Worm (Caenorhabditis elegans): Measurements from ENCODE around the gene F49E12.10.

Gene F49E12.10

DNA sequence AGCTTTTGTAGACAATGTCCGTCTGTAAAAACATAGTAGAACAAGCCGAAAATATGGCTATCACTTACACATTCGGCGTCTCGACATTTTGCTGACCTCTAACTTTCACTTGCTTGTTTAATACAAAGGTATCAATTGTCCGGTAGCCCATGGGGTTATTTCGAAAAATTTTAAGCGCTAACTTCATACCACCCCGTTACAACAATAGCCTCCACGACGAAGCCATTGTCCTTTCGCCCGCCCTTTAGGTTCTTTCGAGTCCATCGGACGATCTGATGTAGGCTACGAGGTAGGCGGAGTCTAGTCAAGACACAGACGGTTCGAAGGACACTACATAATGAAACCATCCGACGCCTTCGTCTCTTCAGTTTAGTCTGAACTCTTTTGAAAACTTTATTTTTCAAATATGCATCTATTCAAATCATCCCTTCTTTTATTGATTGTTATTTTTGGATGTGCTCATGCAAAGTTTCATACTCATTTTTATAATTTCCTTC, 48.0 kb downstream of the F49E12.10 start, which contains the start of gene lips-10:
lips-10 (plus strand) TSS at position 378 of the 497 bp plus-strand sequence.
- TF ChIP-seq him-1 (tag; optimal IDR thresholded peaks at IDR 0.05): no peak
- no peak for TF ChIP-seq dao-5 (tag; optimal IDR thresholded peaks at IDR 0.05)

DNA sequence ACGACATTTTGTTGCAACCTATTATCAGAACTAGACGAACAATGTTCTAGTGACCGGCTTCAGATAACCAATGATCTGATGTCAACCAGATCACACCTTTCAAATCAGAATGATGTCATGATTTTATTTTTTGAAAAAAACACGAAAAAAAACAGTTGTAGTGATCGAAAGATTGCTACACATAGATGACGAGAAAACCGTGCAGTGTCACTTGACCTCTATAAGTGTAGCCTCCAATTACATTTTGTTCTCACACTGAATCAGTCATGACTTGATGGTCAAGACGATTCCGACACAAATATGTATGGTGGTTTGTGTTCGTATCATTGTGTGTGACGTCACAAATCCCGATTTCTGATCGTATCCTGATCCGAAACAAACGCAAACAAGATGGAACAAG, 49.2 kb downstream of the F49E12.10 start:
- no peak for TF ChIP-seq W03F9.2 (tag; optimal IDR thresholded peaks at IDR 0.05)

ce11 chrII:8440792-8441191, 49.9 kb downstream of the F49E12.10 start:
- TF ChIP-seq dao-5 (tag; optimal IDR thresholded peaks at IDR 0.05): no peak
- TF ChIP-seq him-1 (tag; optimal IDR thresholded peaks at IDR 0.05): no peak
- no peak for TF ChIP-seq W03F9.2 (tag; optimal IDR thresholded peaks at IDR 0.05)

DNA sequence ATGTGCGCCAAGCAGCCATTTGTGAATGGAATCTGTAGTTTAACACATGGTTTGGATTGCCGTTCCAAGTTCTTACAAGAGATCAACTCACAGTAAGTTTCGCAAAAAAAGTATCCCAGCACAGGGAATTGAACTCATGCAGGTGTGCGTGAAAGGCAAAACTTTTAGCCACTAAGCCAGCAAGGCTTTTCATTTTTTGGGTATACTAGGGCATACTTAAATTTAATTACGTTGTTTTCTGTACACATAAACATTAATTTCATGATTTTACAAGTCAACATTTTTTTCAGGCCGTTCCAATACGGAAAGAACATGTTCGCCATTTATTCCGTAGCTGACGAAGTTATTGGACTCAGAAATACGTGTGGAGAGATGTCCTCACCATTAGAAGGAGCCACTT, 50.7 kb downstream of the F49E12.10 start:
- TF ChIP-seq dao-5 (tag; optimal IDR thresholded peaks at IDR 0.05) (peak; percentile 86), W03F9.2 (tag; optimal IDR thresholded peaks at IDR 0.05) (no peak)

Measured in whole organism, L4/young adult.